Worm (Caenorhabditis elegans) whole organism, L3 larva: ENCODE measurements around the gene atg-10.

ENCODE experiments used
- eor-1 ChIP-seq, 2 experiments: fragments of 150-350 bp; optimal IDR thresholded peaks; 2 replicates each; lab custom pipeline; 2014 to 2018; ENCODE audit warnings: missing biosample characterization in 2 of 2, missing genetic modification characterization in 2 of 2
- mdl-1 ChIP-seq: fragments of 150-350 bp; optimal IDR thresholded peaks from 2 replicates; lab custom pipeline; 2014; ENCODE audit warnings: missing biosample characterization, missing genetic modification characterization
- nhr-76 ChIP-seq: fragments of 150-350 bp; sonication (generic microtip); optimal IDR thresholded peaks from 5 replicates; lab custom pipeline; 2014; ENCODE audit warnings: missing biosample characterization, missing genetic modification characterization
- ztf-11 ChIP-seq: fragments of 150-350 bp; optimal IDR thresholded peaks from 2 replicates; lab custom pipeline; 2014; ENCODE audit warnings: missing biosample characterization, missing genetic modification characterization

DNA sequence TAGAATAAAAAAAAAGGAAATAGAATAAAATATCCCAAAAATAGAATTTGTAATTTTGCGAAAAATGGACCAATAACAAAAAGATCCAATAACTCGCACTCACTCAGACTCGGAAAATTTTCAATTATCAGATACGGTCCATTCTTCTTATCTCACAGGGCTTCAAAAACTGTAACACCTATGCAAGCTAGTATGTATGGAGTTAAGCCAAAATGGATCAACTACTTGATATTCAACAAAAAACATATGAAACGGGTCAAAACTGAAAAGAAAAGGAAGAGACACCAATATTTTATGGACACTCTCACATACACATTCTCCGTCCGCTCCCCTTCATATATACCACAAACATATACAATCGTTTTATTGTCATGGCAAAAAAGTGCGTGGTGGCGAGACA lies 26.7 kb downstream of the atg-10 start, which contains the start of gene C34C6.9:
- TF ChIP-seq ztf-11 (tag; lab: Kevin White, UChicago) (no peak), mdl-1 (tag; lab: Kevin White, UChicago) (no peak), nhr-76 (no peak), eor-1 (tag; optimal IDR thresholded peaks at IDR 0.05; lab: Kevin White, UChicago) (no peak)
